Fruit fly (Drosophila melanogaster): ENCODE data around the gene tgy.

DNA sequence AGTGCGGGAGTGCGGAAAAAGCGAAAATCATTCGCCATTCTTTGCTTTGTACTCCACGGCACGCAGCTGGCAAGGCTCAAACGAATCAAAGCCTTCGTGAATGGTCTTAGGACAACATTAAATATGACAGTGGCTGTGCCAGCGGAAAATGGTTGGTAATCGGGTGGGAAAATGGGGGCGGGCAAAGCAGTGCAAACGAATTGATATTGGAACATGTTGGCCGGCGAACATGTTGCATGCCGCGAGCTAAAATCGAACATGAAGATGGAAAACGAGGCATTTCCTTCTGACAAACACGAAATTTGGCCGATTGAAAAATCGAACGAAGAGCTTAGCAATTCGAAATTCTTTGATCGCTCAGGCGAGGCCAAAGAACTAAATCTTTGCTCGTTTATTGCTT, 30.9 kb downstream of the tgy start:
- TF ChIP-seq dsx (GFP tag; optimal IDR thresholded peaks at IDR 0.05; ENCODE audit: poor library complexity, severe bottlenecking) (no peak), Ets21C (GFP tag; optimal IDR thresholded peaks at IDR 0.05) (no peak), CG8632 (GFP tag; optimal IDR thresholded peaks at IDR 0.05) (no peak), ss (GFP tag; optimal IDR thresholded peaks at IDR 0.05) (no peak), CG3919 (GFP tag; optimal IDR thresholded peaks at IDR 0.05) (no peak)
